Fruit fly (Drosophila melanogaster) whole organism, adult: ENCODE results near the gene Fdx2.

Experiments used
- CG11617 ChIP-seq: fragments of 200-800 bp; sonication (Bioruptor generic); optimal IDR thresholded peaks from 2 replicates; lab custom pipeline; 2017; ENCODE audit warnings: mild to moderate bottlenecking, missing biosample characterization, missing genetic modification reagents, missing genetic modification characterization
- CG12768 ChIP-seq: fragments of 200-800 bp; sonication (Bioruptor generic); optimal IDR thresholded peaks from 2 replicates; lab custom pipeline; 2017; ENCODE audit warnings: missing biosample characterization, missing genetic modification characterization, mild to moderate bottlenecking, moderate library complexity, missing genetic modification reagents
- CG14711 ChIP-seq: fragments of 200-800 bp; sonication (Bioruptor generic); optimal IDR thresholded peaks from 2 replicates; lab custom pipeline; 2018; ENCODE audit warnings: missing biosample characterization, mild to moderate bottlenecking, missing genetic modification characterization, moderate library complexity
- CG1620 ChIP-seq: fragments of 200-800 bp; sonication (Bioruptor generic); optimal IDR thresholded peaks from 2 replicates; lab custom pipeline; 2016; ENCODE audit warnings: missing biosample characterization, missing genetic modification characterization
- CG33017 ChIP-seq: fragments of 200-800 bp; sonication (Bioruptor generic); optimal IDR thresholded peaks from 2 replicates; lab custom pipeline; 2018; ENCODE audit warnings: missing biosample characterization, mild to moderate bottlenecking, missing genetic modification characterization, moderate library complexity
- CG5204 ChIP-seq: fragments of 200-800 bp; sonication (Bioruptor generic); optimal IDR thresholded peaks from 2 replicates; lab custom pipeline; 2016; ENCODE audit warnings: missing biosample characterization, missing genetic modification characterization
- CG7045 ChIP-seq: fragments of 200-800 bp; sonication (Bioruptor generic); optimal IDR thresholded peaks from 2 replicates; lab custom pipeline; 2017; ENCODE audit warnings: missing biosample characterization, mild to moderate bottlenecking, missing genetic modification characterization
- CG7101 ChIP-seq: fragments of 200-800 bp; sonication (Bioruptor generic); optimal IDR thresholded peaks from 2 replicates; lab custom pipeline; 2018; ENCODE audit warnings: missing biosample characterization, mild to moderate bottlenecking, missing genetic modification characterization, moderate library complexity
- Clk ChIP-seq: fragments of 200-800 bp; sonication (Bioruptor generic); optimal IDR thresholded peaks from 2 replicates; lab custom pipeline; 2017; ENCODE audit warnings: missing biosample characterization, missing genetic modification characterization
- Crg-1 ChIP-seq: fragments of 200-800 bp; sonication (Bioruptor generic); optimal IDR thresholded peaks from 2 replicates; lab custom pipeline; 2016; ENCODE audit warnings: missing biosample characterization, missing genetic modification characterization
- Hr96 ChIP-seq: fragments of 200-800 bp; sonication (Bioruptor generic); optimal IDR thresholded peaks from 2 replicates; lab custom pipeline; 2016; ENCODE audit warnings: missing biosample characterization, missing genetic modification characterization
- Mnt ChIP-seq: fragments of 200-800 bp; sonication (Bioruptor generic); optimal IDR thresholded peaks from 2 replicates; lab custom pipeline; 2016; ENCODE audit warnings: missing biosample characterization, mild to moderate bottlenecking, missing genetic modification characterization
- bab1 ChIP-seq: fragments of 200-800 bp; sonication (Bioruptor generic); optimal IDR thresholded peaks from 3 replicates; lab custom pipeline; 2019; ENCODE audit warnings: missing biosample characterization, mild to moderate bottlenecking, missing genetic modification characterization, moderate library complexity
- cic ChIP-seq: fragments of 200-800 bp; sonication (Bioruptor generic); optimal IDR thresholded peaks from 2 replicates; lab custom pipeline; 2017; ENCODE audit warnings: missing biosample characterization, mild to moderate bottlenecking, missing genetic modification characterization, moderate library complexity
- cnc ChIP-seq, 2 experiments: fragments of >200 bp; optimal IDR thresholded peaks; 2 replicates each; lab custom pipeline; 2017
- kay ChIP-seq: fragments of 200-800 bp; sonication (Bioruptor generic); peaks from one replicate; lab custom pipeline; 2016; ENCODE audit warnings: missing biosample characterization, missing genetic modification characterization, borderline replicate concordance
- ovo ChIP-seq: fragments of 200-800 bp; sonication (Bioruptor generic); optimal IDR thresholded peaks from 2 replicates; lab custom pipeline; 2016; ENCODE audit warnings: missing biosample characterization, missing genetic modification characterization
- pad ChIP-seq: fragments of 200-800 bp; sonication (Bioruptor generic); optimal IDR thresholded peaks from 3 replicates; lab custom pipeline; 2017; ENCODE audit warnings: missing biosample characterization, missing genetic modification characterization, mild to moderate bottlenecking, moderate library complexity, missing genetic modification reagents
- tj ChIP-seq: fragments of 200-800 bp; sonication (Bioruptor generic); optimal IDR thresholded peaks from 3 replicates; lab custom pipeline; 2017; ENCODE audit warnings: missing biosample characterization, mild to moderate bottlenecking, missing genetic modification characterization, moderate library complexity
- toe ChIP-seq: fragments of 200-800 bp; sonication (Bioruptor generic); optimal IDR thresholded peaks from 2 replicates; lab custom pipeline; 2016; ENCODE audit warnings: missing biosample characterization, missing genetic modification characterization

Gene Fdx2

dm6 chr3L:4292120-4292697 lies at the start of gene Fdx2, which contains the start of gene CG15012:
Gene Fdx2 (plus strand): TSS chr3L:4292482.
Gene CG15012 (minus strand): TSS chr3L:4292246.
- TF ChIP-seq CG11617 (no peak), Mnt (GFP tag; lab: Kevin White, UChicago) (peak; percentile 73), cic (no peak), CG12768 (GFP tag; lab: Kevin White, UChicago) (no peak), cnc (optimal IDR thresholded peaks at IDR 0.05; lab: Kevin White, UChicago) (no peak), CG33017 (tag; lab: Kevin White, UChicago) (no peak), CG14711 (tag; lab: Kevin White, UChicago) (peak; percentile 100), pad (GFP tag; lab: Kevin White, UChicago) (peak; percentile 4), bab1 (GFP tag; lab: Kevin White, UChicago) (peak; percentile 12), Crg-1 (GFP tag; lab: Kevin White, UChicago) (no peak), tj (peak; percentile 17), CG1620 (GFP tag; lab: Kevin White, UChicago) (peak; percentile 24), Hr96 (GFP tag; lab: Kevin White, UChicago) (no peak), ovo (GFP tag; lab: Kevin White, UChicago) (no peak), CG7101 (tag; lab: Kevin White, UChicago) (peak; percentile 8), Clk (GFP tag; lab: Kevin White, UChicago) (no peak), toe (no peak)

DNA sequence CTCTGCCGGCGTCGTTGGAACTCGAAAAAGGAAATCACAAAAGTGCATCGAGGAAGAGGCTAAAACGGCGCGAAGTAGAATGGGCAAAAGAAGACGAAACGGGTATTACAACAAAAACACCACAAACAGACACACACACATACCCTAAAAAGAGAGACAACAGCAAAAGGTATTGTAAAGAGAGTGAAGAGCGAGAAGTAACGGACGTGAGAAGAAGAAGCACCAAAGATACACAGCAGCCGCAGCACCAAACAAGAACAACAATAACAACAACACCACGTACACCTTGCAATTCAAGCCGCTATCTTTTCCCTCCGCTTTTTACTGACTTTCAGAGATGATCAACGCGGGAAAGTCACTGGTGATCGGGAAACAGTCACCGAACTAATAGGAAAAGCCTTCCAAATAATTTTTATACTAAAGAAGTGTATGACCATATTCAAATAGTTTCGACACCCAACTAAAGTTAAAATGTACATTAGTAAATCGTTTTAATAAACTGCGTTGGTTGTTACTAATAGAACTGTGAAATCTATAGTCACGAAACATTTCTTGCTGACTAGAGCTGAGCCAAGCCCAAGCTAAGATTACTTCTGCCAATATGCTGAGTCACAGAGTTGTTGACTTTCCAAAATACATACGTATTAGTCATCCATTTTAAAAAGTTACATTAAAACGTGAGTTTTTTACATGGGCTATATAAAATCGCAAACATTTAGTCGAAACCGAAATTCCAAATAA lies 40.0 kb upstream of the Fdx2 start:
- TF ChIP-seq cnc (optimal IDR thresholded peaks at IDR 0.05; lab: Kevin White, UChicago) (peak in 1 of 2 experiments; percentile 43), ovo (GFP tag; lab: Kevin White, UChicago) (peak; percentile 92), toe (no peak)

dm6 chr3L:4252862-4253610 lies 39.2 kb upstream of the Fdx2 start:
- TF ChIP-seq CG33017 (tag; lab: Kevin White, UChicago) (no peak), Hr96 (GFP tag; lab: Kevin White, UChicago) (no peak), cic (no peak), CG7101 (tag; lab: Kevin White, UChicago) (no peak), pad (GFP tag; lab: Kevin White, UChicago) (no peak), cnc (optimal IDR thresholded peaks at IDR 0.05; lab: Kevin White, UChicago) (no peak), bab1 (GFP tag; lab: Kevin White, UChicago) (no peak), Clk (GFP tag; lab: Kevin White, UChicago) (no peak), Mnt (GFP tag; lab: Kevin White, UChicago) (no peak), CG1620 (GFP tag; lab: Kevin White, UChicago) (no peak), CG5204 (GFP tag; lab: Kevin White, UChicago) (no peak), toe (no peak), CG11617 (no peak), CG12768 (GFP tag; lab: Kevin White, UChicago) (no peak)

dm6 chr3L:4253611-4254300 lies 38.5 kb upstream of the Fdx2 start:
- TF ChIP-seq CG1620 (GFP tag; lab: Kevin White, UChicago) (no peak), CG11617 (no peak), CG7101 (tag; lab: Kevin White, UChicago) (no peak), kay (no peak), bab1 (GFP tag; lab: Kevin White, UChicago) (no peak), ovo (GFP tag; lab: Kevin White, UChicago) (no peak), CG14711 (tag; lab: Kevin White, UChicago) (no peak), Crg-1 (GFP tag; lab: Kevin White, UChicago) (no peak), CG5204 (GFP tag; lab: Kevin White, UChicago) (no peak), pad (GFP tag; lab: Kevin White, UChicago) (peak; percentile 35), Clk (GFP tag; lab: Kevin White, UChicago) (no peak), CG12768 (GFP tag; lab: Kevin White, UChicago) (no peak), cic (peak; percentile 4), toe (no peak), Hr96 (GFP tag; lab: Kevin White, UChicago) (no peak), CG7045 (GFP tag; lab: Kevin White, UChicago) (no peak), CG33017 (tag; lab: Kevin White, UChicago) (no peak), cnc (optimal IDR thresholded peaks at IDR 0.05; lab: Kevin White, UChicago) (no peak), tj (no peak), Mnt (GFP tag; lab: Kevin White, UChicago) (peak; percentile 79)

- TF ChIP-seq toe (peak; percentile 41), Crg-1 (GFP tag; lab: Kevin White, UChicago) (peak; percentile 25), CG5204 (GFP tag; lab: Kevin White, UChicago) (no peak), CG12768 (GFP tag; lab: Kevin White, UChicago) (no peak), CG14711 (tag; lab: Kevin White, UChicago) (peak; percentile 64), CG7101 (tag; lab: Kevin White, UChicago) (peak; percentile 73), tj (peak; percentile 35), bab1 (GFP tag; lab: Kevin White, UChicago) (peak; percentile 40), kay (no peak), CG1620 (GFP tag; lab: Kevin White, UChicago) (peak; percentile 19), Mnt (GFP tag; lab: Kevin White, UChicago) (no peak), cic (no peak), cnc (optimal IDR thresholded peaks at IDR 0.05; lab: Kevin White, UChicago) (no peak), ovo (GFP tag; lab: Kevin White, UChicago) (peak; percentile 5), Clk (GFP tag; lab: Kevin White, UChicago) (no peak), CG33017 (tag; lab: Kevin White, UChicago) (peak; percentile 42), Hr96 (GFP tag; lab: Kevin White, UChicago) (no peak), CG11617 (peak; percentile 59), pad (GFP tag; lab: Kevin White, UChicago) (peak; percentile 44), CG7045 (GFP tag; lab: Kevin White, UChicago) (peak; percentile 50)
Measured at dm6 chr3L:4254301-4254834, 37.9 kb upstream of the Fdx2 start, which contains the start of the genes ago and CG1265. Gene ago (minus strand): TSS chr3L:4254306. Gene CG1265 (plus strand): TSS chr3L:4254776.
